Fruit fly (Drosophila melanogaster): ENCODE measurements around the gene CG32219.

The CG32219 gene

dm6 chr3L:19940349-19940748 lies 10.6 kb downstream of the CG32219 start (continued):
- TF ChIP-seq CG10209 (GFP tag; optimal IDR thresholded peaks at IDR 0.05): no peak
- TF ChIP-seq sisA (GFP tag; IDR thresholded peaks at IDR 0.05): no peak
- TF ChIP-seq CG9932 (GFP tag; IDR thresholded peaks at IDR 0.05): peak; percentile 15; the same call in 1 of the 2 replicates

- TF ChIP-seq abd-A (tag; optimal IDR thresholded peaks at IDR 0.05): peak; percentile 59
- TF ChIP-seq sna (GFP tag; IDR thresholded peaks at IDR 0.05; ENCODE audit: partially characterized antibody): 0 out of 2 replicates have a peak, but pooled peaks have one; percentile 23
- peak; percentile 14 for TF ChIP-seq CG13624 (GFP tag; optimal IDR thresholded peaks at IDR 0.05)
- TF ChIP-seq mirr (GFP tag; optimal IDR thresholded peaks at IDR 0.05): peak; percentile 62
- TF ChIP-seq CrebB (tag; optimal IDR thresholded peaks at IDR 0.05): peak; percentile 15
- TF ChIP-seq Pdp1 (GFP tag; optimal IDR thresholded peaks at IDR 0.05): peak in 1 of 2 experiments; percentile 32
- no peak for TF ChIP-seq CG4424 (GFP tag; optimal IDR thresholded peaks at IDR 0.05)
- peak; percentile 13 for TF ChIP-seq NfI (GFP tag; optimal IDR thresholded peaks at IDR 0.05)
- TF ChIP-seq CG8944 (GFP tag; optimal IDR thresholded peaks at IDR 0.05): no peak
- no peak for TF ChIP-seq ems (GFP tag; optimal IDR thresholded peaks at IDR 0.05)
- no peak for TF ChIP-seq Blimp-1 (GFP tag; optimal IDR thresholded peaks at IDR 0.05)
- no peak for TF ChIP-seq yki (optimal IDR thresholded peaks at IDR 0.05)
- TF ChIP-seq lilli (GFP tag; optimal IDR thresholded peaks at IDR 0.05): peak; percentile 17
- peak; percentile 77 for TF ChIP-seq Elba2 (GFP tag; optimal IDR thresholded peaks at IDR 0.05)
- no peak for TF ChIP-seq pan (optimal IDR thresholded peaks at IDR 0.05)
- peak in 1 of 2 experiments; percentile 17 for TF ChIP-seq pan (GFP tag; optimal IDR thresholded peaks at IDR 0.05 in 1 of 2, IDR thresholded peaks at IDR 0.05 in 1 of 2)
- TF ChIP-seq scrt (GFP tag; optimal IDR thresholded peaks at IDR 0.05): peak; percentile 91
- TF ChIP-seq CG16863 (GFP tag; optimal IDR thresholded peaks at IDR 0.05): no peak
- no peak for TF ChIP-seq hkb (optimal IDR thresholded peaks at IDR 0.05)
- peak; percentile 36; the same call in 1 of the 2 replicates for TF ChIP-seq hkb (GFP tag; IDR thresholded peaks at IDR 0.05)
- peak; percentile 36 for TF ChIP-seq ERR (GFP tag; optimal IDR thresholded peaks at IDR 0.05)
- no peak for TF ChIP-seq CG1529 (GFP tag; optimal IDR thresholded peaks at IDR 0.05)
- TF ChIP-seq gem (tag; optimal IDR thresholded peaks at IDR 0.05): no peak
- peak; percentile 16; the same call in 1 of the 2 replicates for TF ChIP-seq CG9932 (GFP tag; IDR thresholded peaks at IDR 0.05)
- TF ChIP-seq Fer1 (GFP tag; optimal IDR thresholded peaks at IDR 0.05): peak; percentile 40
- TF ChIP-seq Bgb (GFP tag; IDR thresholded peaks at IDR 0.05; ENCODE audit: partially characterized antibody): peak; percentile 67
- TF ChIP-seq CG15514 (GFP tag; optimal IDR thresholded peaks at IDR 0.05): peak; percentile 37
- TF ChIP-seq otp (GFP tag; IDR thresholded peaks at IDR 0.05): no peak; the same call in 2 of the 3 replicates
- no peak for TF ChIP-seq salm (tag; optimal IDR thresholded peaks at IDR 0.05)
- TF ChIP-seq crol (GFP tag; IDR thresholded peaks at IDR 0.05): no peak
- TF ChIP-seq GATAe (GFP tag; conservative IDR thresholded peaks at IDR 0.05): peak; percentile 46; the same call in 1 of the 2 replicates
- TF ChIP-seq nau (GFP tag; optimal IDR thresholded peaks at IDR 0.05): peak; percentile 28
- TF ChIP-seq lab (GFP tag; optimal IDR thresholded peaks at IDR 0.05): peak; percentile 51
- TF ChIP-seq rib (GFP tag; IDR thresholded peaks at IDR 0.05): peak; percentile 68
- peak; percentile 80 for TF ChIP-seq gro (GFP tag; optimal IDR thresholded peaks at IDR 0.05)
- TF ChIP-seq CG6689 (GFP tag; IDR thresholded peaks at IDR 0.05): no peak
- TF ChIP-seq ftz-f1 (GFP tag; optimal IDR thresholded peaks at IDR 0.05): peak; percentile 93
- 0 out of 3 replicates have a peak, but pooled peaks have one; percentile 26 for TF ChIP-seq CG11695 (GFP tag; IDR thresholded peaks at IDR 0.05)
- no peak for TF ChIP-seq az2 (GFP tag; optimal IDR thresholded peaks at IDR 0.05)
- peak; percentile 30 for TF ChIP-seq CG34376 (GFP tag; optimal IDR thresholded peaks at IDR 0.05)
- TF ChIP-seq chn (GFP tag; optimal IDR thresholded peaks at IDR 0.05): peak; percentile 33
- TF ChIP-seq Deaf1 (tag; optimal IDR thresholded peaks at IDR 0.05): peak; percentile 87
- TF ChIP-seq caup (GFP tag; optimal IDR thresholded peaks at IDR 0.05; ENCODE audit: severe bottlenecking): peak; percentile 32
- TF ChIP-seq cg (GFP tag; optimal IDR thresholded peaks at IDR 0.05): peak; percentile 37
- 0 out of 3 replicates have a peak, but pooled peaks have one; percentile 13 for TF ChIP-seq CG34224 (GFP tag; IDR thresholded peaks at IDR 0.05; ENCODE audit: partially characterized antibody)
- TF ChIP-seq insv (GFP tag; optimal IDR thresholded peaks at IDR 0.05): peak in 1 of 2 experiments; percentile 81
Measured at dm6 chr3L:19939024-19939423, 11.9 kb downstream of the CG32219 start, which contains the start of gene Ac76E. TSS of gene Ac76E (plus strand) at chr3L:19939287.

All from whole organism, embryonic.